Fruit fly (Drosophila melanogaster) whole organism, embryonic: ENCODE results near the gene CG9044.

ENCODE experiments used
- Awh ChIP-seq: fragments of 200-800 bp; sonication (Bioruptor generic); IDR thresholded peaks from 2 replicates; pipeline ENCODE4, ENCODE4 v1.3.6; 2022; ENCODE audit warnings: missing biosample characterization, missing genetic modification characterization
- BEAF-32 ChIP-seq: fragments of 200-800 bp; sonication (Bioruptor generic); optimal IDR thresholded peaks from 3 replicates; lab custom pipeline; 2017; ENCODE audit warnings: missing biosample characterization, missing genetic modification characterization, mild to moderate bottlenecking, moderate library complexity, missing genetic modification reagents
- CG10267 ChIP-seq: fragments of 200-800 bp; sonication (Bioruptor generic); optimal IDR thresholded peaks from 2 replicates; lab custom pipeline; 2018; ENCODE audit warnings: missing biosample characterization, mild to moderate bottlenecking, missing genetic modification characterization, moderate library complexity
- CG10979 ChIP-seq: fragments of 200-800 bp; sonication (Bioruptor generic); optimal IDR thresholded peaks from 2 replicates; lab custom pipeline; 2018; ENCODE audit warnings: missing biosample characterization, mild to moderate bottlenecking, missing genetic modification characterization, moderate library complexity
- CG11504 ChIP-seq: fragments of 200-800 bp; sonication (Bioruptor generic); optimal IDR thresholded peaks from 3 replicates; lab custom pipeline; 2019; ENCODE audit warnings: missing biosample characterization, mild to moderate bottlenecking, missing genetic modification characterization, moderate library complexity
- CG11696 ChIP-seq: fragments of 200-800 bp; sonication (Bioruptor generic); IDR thresholded peaks from 2 replicates; pipeline ENCODE4 v1.3.6; 2022; ENCODE audit warnings: missing biosample characterization, missing genetic modification characterization
- CG13775 ChIP-seq: fragments of 200-800 bp; sonication (Bioruptor generic); optimal IDR thresholded peaks from 3 replicates; lab custom pipeline; 2017; ENCODE audit warnings: missing biosample characterization, mild to moderate bottlenecking, missing genetic modification characterization
- CG15269 ChIP-seq: fragments of 200-800 bp; sonication (Bioruptor generic); optimal IDR thresholded peaks from 2 replicates; lab custom pipeline; 2018; ENCODE audit warnings: missing biosample characterization, mild to moderate bottlenecking, missing genetic modification characterization, moderate library complexity
- CG1647 ChIP-seq: fragments of 200-800 bp; sonication (Bioruptor generic); optimal IDR thresholded peaks from 3 replicates; lab custom pipeline; 2016; ENCODE audit warnings: missing biosample characterization, missing genetic modification characterization
- CG16815 ChIP-seq: fragments of 200-800 bp; sonication (Bioruptor generic); optimal IDR thresholded peaks from 3 replicates; lab custom pipeline; 2017; ENCODE audit warnings: missing biosample characterization, mild to moderate bottlenecking, missing genetic modification characterization
- CG17328 ChIP-seq: fragments of 200-800 bp; sonication (Bioruptor generic); IDR thresholded peaks from 2 replicates; pipeline ENCODE4 v1.3.6; 2022; ENCODE audit warnings: missing biosample characterization, missing genetic modification characterization
- CG2116 ChIP-seq: fragments of 200-800 bp; sonication (Bioruptor generic); optimal IDR thresholded peaks from 3 replicates; lab custom pipeline; 2018; ENCODE audit warnings: missing biosample characterization, mild to moderate bottlenecking, missing genetic modification characterization
- CG31441 ChIP-seq: fragments of 200-800 bp; sonication (Bioruptor generic); IDR thresholded peaks from 2 replicates; pipeline ENCODE4 v1.3.6; 2022; ENCODE audit warnings: missing biosample characterization, missing genetic modification characterization
- CG3163 ChIP-seq: fragments of 200-800 bp; sonication (Bioruptor generic); optimal IDR thresholded peaks from 3 replicates; lab custom pipeline; 2016; ENCODE audit warnings: missing biosample characterization, missing genetic modification characterization
- CG34376 ChIP-seq: fragments of 200-800 bp; sonication (Bioruptor generic); optimal IDR thresholded peaks from 2 replicates; lab custom pipeline; 2018; ENCODE audit warnings: missing biosample characterization, mild to moderate bottlenecking, missing genetic modification characterization
- CG3995 ChIP-seq: fragments of 200-800 bp; sonication (Bioruptor generic); optimal IDR thresholded peaks from 3 replicates; lab custom pipeline; 2016; ENCODE audit warnings: missing biosample characterization, missing genetic modification characterization
- CG4854 ChIP-seq: fragments of 200-800 bp; sonication (Bioruptor generic); optimal IDR thresholded peaks from 2 replicates; lab custom pipeline; 2016; ENCODE audit warnings: missing biosample characterization, missing genetic modification characterization, inconsistent platforms
- CG6654 ChIP-seq: fragments of 200-800 bp; sonication (Bioruptor generic); optimal IDR thresholded peaks from 2 replicates; lab custom pipeline; 2017; ENCODE audit warnings: missing biosample characterization, mild to moderate bottlenecking, missing genetic modification characterization
- CG6765 ChIP-seq: fragments of 200-800 bp; sonication (Bioruptor generic); optimal IDR thresholded peaks from 3 replicates; lab custom pipeline; 2017; ENCODE audit warnings: missing biosample characterization, mild to moderate bottlenecking, missing genetic modification characterization
- CG8765 ChIP-seq: fragments of 200-800 bp; sonication (Bioruptor generic); IDR thresholded peaks from 2 replicates; pipeline ENCODE4 v1.3.6; 2022; ENCODE audit warnings: missing biosample characterization, missing genetic modification characterization
- Elba2 ChIP-seq: fragments of 200-800 bp; sonication (Bioruptor generic); optimal IDR thresholded peaks from 3 replicates; lab custom pipeline; 2016; ENCODE audit warnings: missing biosample characterization, missing genetic modification characterization
- Hey ChIP-seq: fragments of 200-800 bp; sonication (Bioruptor generic); optimal IDR thresholded peaks from 3 replicates; lab custom pipeline; 2018; ENCODE audit warnings: missing biosample characterization, mild to moderate bottlenecking, missing genetic modification characterization
- Hmr ChIP-seq: fragments of 200-800 bp; sonication (Bioruptor generic); optimal IDR thresholded peaks from 3 replicates; lab custom pipeline; 2017; ENCODE audit warnings: mild to moderate bottlenecking, missing biosample characterization, missing genetic modification reagents, missing genetic modification characterization
- Kr ChIP-seq: fragments of 200-800 bp; sonication (Bioruptor generic); optimal IDR thresholded peaks from 2 replicates; lab custom pipeline; 2017; ENCODE audit warnings: missing biosample characterization, mild to moderate bottlenecking, missing genetic modification characterization
- Neu2 ChIP-seq: fragments of 200-800 bp; sonication (Bioruptor generic); optimal IDR thresholded peaks from 3 replicates; lab custom pipeline; 2016; ENCODE audit warnings: missing biosample characterization, missing genetic modification characterization, borderline replicate concordance
- Nf-YA ChIP-seq: fragments of 200-800 bp; sonication (Bioruptor generic); IDR thresholded peaks from 2 replicates; pipeline ENCODE4 v1.3.6; 2022; ENCODE audit warnings: missing biosample characterization, missing genetic modification characterization
- Nf-YB ChIP-seq: fragments of 200-800 bp; sonication (Bioruptor generic); optimal IDR thresholded peaks from 3 replicates; lab custom pipeline; 2019; ENCODE audit warnings: missing biosample characterization, mild to moderate bottlenecking, missing genetic modification characterization, moderate library complexity
- Pdp1 ChIP-seq, 2 experiments: fragments of 200-800 bp; sonication (Bioruptor generic); optimal IDR thresholded peaks; 3 replicates each; lab custom pipeline; 2016; ENCODE audit warnings: missing biosample characterization in 2 of 2, missing genetic modification characterization in 2 of 2, mild to moderate bottlenecking in 1 of 2, moderate library complexity in 1 of 2
- Sox102F ChIP-seq: fragments of 200-800 bp; sonication (Bioruptor generic); optimal IDR thresholded peaks from 2 replicates; lab custom pipeline; 2018; ENCODE audit warnings: missing biosample characterization, mild to moderate bottlenecking, missing genetic modification characterization, moderate library complexity
- Vsx1 ChIP-seq: fragments of 200-800 bp; sonication (Bioruptor generic); optimal IDR thresholded peaks from 2 replicates; lab custom pipeline; 2017; ENCODE audit warnings: missing biosample characterization, mild to moderate bottlenecking, missing genetic modification characterization, missing genetic modification reagents
- ato ChIP-seq: fragments of 200-800 bp; sonication (Bioruptor generic); IDR thresholded peaks from 2 replicates; pipeline ENCODE4 v1.3.6; 2022; ENCODE audit warnings: missing biosample characterization, missing genetic modification characterization; ENCODE audit not compliant: partially characterized antibody
- btn ChIP-seq: fragments of 200-800 bp; sonication (Bioruptor generic); optimal IDR thresholded peaks from 2 replicates; lab custom pipeline; 2016; ENCODE audit warnings: missing biosample characterization, missing genetic modification characterization
- corto ChIP-seq: fragments of 200-800 bp; sonication (Bioruptor generic); optimal IDR thresholded peaks from 2 replicates; lab custom pipeline; 2016; ENCODE audit warnings: missing biosample characterization, mild to moderate bottlenecking, missing genetic modification characterization, moderate library complexity
- emc ChIP-seq: fragments of 200-800 bp; sonication (Bioruptor generic); optimal IDR thresholded peaks from 2 replicates; lab custom pipeline; 2016; ENCODE audit warnings: missing biosample characterization, missing genetic modification characterization
- eve ChIP-seq, 2 experiments: fragments of >200 bp; optimal IDR thresholded peaks; 2 replicates each; lab custom pipeline; 2017; ENCODE audit warnings: missing biosample characterization in 2 of 2, missing genetic modification characterization in 2 of 2
- grn ChIP-seq: fragments of 200-800 bp; sonication (Bioruptor generic); optimal IDR thresholded peaks from 3 replicates; lab custom pipeline; 2017; ENCODE audit warnings: missing biosample characterization, missing genetic modification characterization
- hth ChIP-seq: fragments of >200 bp; optimal IDR thresholded peaks from 2 replicates; lab custom pipeline; 2017; ENCODE audit warnings: inconsistent platforms
- kay ChIP-seq: fragments of 200-800 bp; sonication (Bioruptor generic); optimal IDR thresholded peaks from 2 replicates; lab custom pipeline; 2016; ENCODE audit warnings: missing biosample characterization, missing genetic modification characterization
- knrl ChIP-seq: fragments of 200-800 bp; sonication (Bioruptor generic); IDR thresholded peaks from 3 replicates; pipeline ENCODE4 v1.3.6; 2022; ENCODE audit warnings: missing biosample characterization, missing genetic modification characterization; ENCODE audit not compliant: partially characterized antibody
- lab ChIP-seq: fragments of 200-800 bp; sonication (Bioruptor generic); optimal IDR thresholded peaks from 3 replicates; lab custom pipeline; 2017; ENCODE audit warnings: missing biosample characterization, missing genetic modification characterization, mild to moderate bottlenecking, moderate library complexity, missing genetic modification reagents
- mirr ChIP-seq: fragments of 200-800 bp; sonication (Bioruptor generic); optimal IDR thresholded peaks from 3 replicates; lab custom pipeline; 2018; ENCODE audit warnings: missing biosample characterization, mild to moderate bottlenecking, missing genetic modification characterization
- pfk ChIP-seq: fragments of 200-800 bp; sonication (Bioruptor generic); optimal IDR thresholded peaks from 2 replicates; lab custom pipeline; 2018; ENCODE audit warnings: missing biosample characterization, mild to moderate bottlenecking, missing genetic modification characterization, moderate library complexity
- pros ChIP-seq: fragments of 200-800 bp; sonication (Bioruptor generic); optimal IDR thresholded peaks from 3 replicates; lab custom pipeline; 2019; ENCODE audit warnings: missing biosample characterization, mild to moderate bottlenecking, missing genetic modification characterization, moderate library complexity
- psq ChIP-seq: fragments of 200-800 bp; sonication (Bioruptor generic); optimal IDR thresholded peaks from 2 replicates; lab custom pipeline; 2017; ENCODE audit warnings: missing biosample characterization, missing genetic modification characterization
- rib ChIP-seq: fragments of 200-800 bp; sonication (Bioruptor generic); IDR thresholded peaks from 2 replicates; pipeline ENCODE4 v1.3.6; 2022; ENCODE audit warnings: missing biosample characterization, missing genetic modification characterization
- sens-2 ChIP-seq: fragments of 200-800 bp; sonication (Bioruptor generic); IDR thresholded peaks from 2 replicates; pipeline ENCODE4 v1.3.6; 2022; ENCODE audit warnings: missing biosample characterization, missing genetic modification characterization
- stwl ChIP-seq: fragments of 200-800 bp; sonication (Bioruptor generic); optimal IDR thresholded peaks from 3 replicates; lab custom pipeline; 2018; ENCODE audit warnings: missing biosample characterization, mild to moderate bottlenecking, missing genetic modification characterization, moderate library complexity
- ttk ChIP-seq: fragments of 200-800 bp; sonication (Bioruptor generic); IDR thresholded peaks from 2 replicates; pipeline ENCODE4 v2.1.2; 2022; ENCODE audit warnings: missing biosample characterization, missing genetic modification characterization
- zfh2 ChIP-seq: fragments of 200-800 bp; sonication (Bioruptor generic); optimal IDR thresholded peaks from 2 replicates; lab custom pipeline; 2016; ENCODE audit warnings: missing biosample characterization, missing genetic modification characterization

The CG9044 gene

DNA sequence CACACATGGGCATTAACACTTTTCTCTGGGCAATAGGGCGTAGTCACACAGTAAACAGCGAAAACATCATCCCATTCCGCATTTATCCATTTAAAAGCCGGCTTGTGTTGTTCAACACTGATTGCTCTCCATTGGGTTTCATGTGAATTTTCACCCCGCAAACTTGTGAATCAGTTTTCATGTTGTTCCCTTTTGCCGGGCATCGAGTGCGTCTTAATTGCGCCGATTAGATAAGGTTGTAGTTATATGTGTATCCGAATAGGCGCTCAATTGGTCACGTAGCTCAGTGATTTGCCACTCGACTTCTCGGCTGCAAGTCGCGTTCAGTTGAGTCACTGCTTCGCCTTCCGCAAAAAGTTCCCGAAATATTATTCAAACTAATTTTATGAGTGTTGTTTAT lies 37.7 kb downstream of the CG9044 start (continued):
- TF ChIP-seq pros (GFP tag; lab: Kevin White, UChicago) = peak; percentile 1
- no peak for TF ChIP-seq CG15269
- no peak for TF ChIP-seq BEAF-32
- no peak for TF ChIP-seq CG11504
- TF ChIP-seq CG4854 (GFP tag; lab: Kevin White, UChicago) = no peak
- no peak for TF ChIP-seq CG6654
- TF ChIP-seq rib (GFP tag; lab: Robert Waterston, UW) = no peak
- no peak for TF ChIP-seq Elba2 (GFP tag; lab: Kevin White, UChicago)
- TF ChIP-seq CG8765 = no peak
- TF ChIP-seq stwl (tag; lab: Kevin White, UChicago) = peak; percentile 30
- no peak for TF ChIP-seq lab (GFP tag; lab: Kevin White, UChicago)
- TF ChIP-seq CG16815 (GFP tag; lab: Kevin White, UChicago) = no peak
- no peak for TF ChIP-seq Awh
- TF ChIP-seq Hmr (GFP tag; lab: Kevin White, UChicago) = no peak
- no peak for TF ChIP-seq Nf-YB
- no peak for TF ChIP-seq CG3163 (GFP tag; lab: Kevin White, UChicago)
- no peak for TF ChIP-seq btn
- TF ChIP-seq emc (GFP tag; lab: Kevin White, UChicago) = no peak
- no peak for TF ChIP-seq psq (GFP tag; lab: Kevin White, UChicago)
- TF ChIP-seq pfk (GFP tag; lab: Kevin White, UChicago) = no peak
- no peak for TF ChIP-seq ato
- TF ChIP-seq CG13775 (GFP tag; lab: Kevin White, UChicago) = no peak
- no peak for TF ChIP-seq knrl (GFP tag; lab: Robert Waterston, UW)
- no peak for TF ChIP-seq CG31441 (GFP tag; lab: Robert Waterston, UW)
- TF ChIP-seq, all 482 proteins: peak for 18

DNA sequence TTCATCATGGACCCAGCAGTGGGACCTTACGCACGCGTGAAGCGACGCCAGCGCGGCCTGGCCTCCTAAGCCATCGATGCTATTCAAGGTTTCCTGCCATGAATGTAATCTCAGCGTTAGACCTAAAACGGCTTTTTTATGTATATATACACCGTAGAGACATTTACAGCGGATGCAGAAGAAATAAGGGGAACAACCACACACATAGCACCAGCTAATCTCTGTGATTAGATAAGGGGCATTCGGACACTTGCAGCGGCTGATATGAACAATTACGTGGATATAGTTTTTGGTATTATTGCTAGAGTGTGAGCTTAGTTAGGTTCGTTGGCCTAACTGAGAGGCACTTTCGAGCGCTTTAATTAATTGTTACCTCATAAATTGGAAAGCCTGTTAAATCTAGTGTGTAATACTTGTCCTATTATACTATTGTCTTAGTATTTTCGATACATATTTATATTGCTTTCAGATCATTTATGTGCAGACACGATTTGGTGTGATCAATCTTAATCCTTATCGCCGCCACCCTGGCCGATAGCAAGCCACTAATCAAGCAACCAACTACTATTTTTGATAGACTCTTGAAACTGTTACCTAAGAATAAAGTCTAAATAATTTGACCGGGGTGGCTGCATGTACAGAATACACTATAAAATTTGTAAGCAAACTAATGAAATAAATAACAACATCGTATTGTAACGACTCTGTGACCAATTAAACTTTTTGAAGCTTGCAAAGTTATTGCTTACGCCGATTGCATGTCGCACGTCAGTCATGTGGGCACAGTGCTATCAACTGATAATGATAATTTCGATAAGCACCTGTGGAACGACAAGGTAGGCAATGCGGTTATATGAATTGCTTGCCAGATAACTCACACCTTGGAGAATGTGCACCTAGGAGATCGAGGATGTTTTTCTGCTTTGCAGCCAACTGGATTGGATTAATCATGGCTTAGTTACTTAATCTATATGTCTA lies 39.2 kb downstream of the CG9044 start:
- TF ChIP-seq Kr (no peak), CG10267 (tag; lab: Kevin White, UChicago) (no peak), CG2116 (GFP tag; lab: Kevin White, UChicago) (no peak), Hey (tag; lab: Kevin White, UChicago) (peak; percentile 98), hth (no peak), CG16815 (GFP tag; lab: Kevin White, UChicago) (no peak), CG17328 (no peak), Vsx1 (no peak), CG34376 (GFP tag; lab: Kevin White, UChicago) (peak; percentile 36), ttk (no peak), Nf-YA (GFP tag; lab: Robert Waterston, UW) (no peak), CG1647 (no peak), corto (GFP tag; lab: Kevin White, UChicago) (no peak), Pdp1 (GFP tag; optimal IDR thresholded peaks at IDR 0.05; lab: Kevin White, UChicago) (peak in 1 of 2 experiments; percentile 68), eve (GFP tag; optimal IDR thresholded peaks at IDR 0.05; lab: Kevin White, UChicago) (no peak), kay (no peak), CG11696 (GFP tag; lab: Robert Waterston, UW) (no peak), mirr (peak; percentile 37), CG3995 (GFP tag; lab: Kevin White, UChicago) (no peak), CG10979 (tag; lab: Kevin White, UChicago) (no peak), Sox102F (GFP tag; lab: Kevin White, UChicago) (no peak), CG6765 (GFP tag; lab: Kevin White, UChicago) (no peak), sens-2 (GFP tag; lab: Robert Waterston, UW) (0 out of 2 replicates have a peak, but pooled peaks have one; percentile 37), Neu2 (GFP tag; lab: Kevin White, UChicago) (no peak), zfh2 (GFP tag; lab: Kevin White, UChicago) (no peak), grn (peak; percentile 80)
